Worm (Caenorhabditis elegans) whole organism, young adult: Measurements from ENCODE around the gene srxa-10.

ENCODE experiments used
- F22D6.2 ChIP-seq: sonication (generic microtip); optimal IDR thresholded peaks from 2 replicates; lab custom pipeline; 2016; ENCODE audit warnings: mild to moderate bottlenecking, missing genetic modification characterization, missing compliant biosample characterization
- him-1 ChIP-seq: sonication (generic microtip); optimal IDR thresholded peaks from 2 replicates; lab custom pipeline; 2016; ENCODE audit warnings: missing genotype, missing genetic modification reagents, missing genetic modification characterization, missing compliant biosample characterization
- pha-4 ChIP-seq: fragments of 150-350 bp; sonication (generic microtip); optimal IDR thresholded peaks from 2 replicates; lab custom pipeline; 2014; ENCODE audit warnings: missing biosample characterization, missing genetic modification reagents, missing genetic modification characterization
- sea-2 ChIP-seq: fragments of 200-800 bp; sonication (Bioruptor generic); IDR thresholded peaks from 2 replicates; pipeline ENCODE4 v1.3.6; 2022; ENCODE audit warnings: missing genetic modification characterization, missing compliant biosample characterization
- zfh-2 ChIP-seq: fragments of 200-800 bp; sonication (Bioruptor generic); conservative IDR thresholded peaks from 2 replicates; pipeline ENCODE4 v1.3.6; 2022; ENCODE audit warnings: missing genetic modification reagents, missing genetic modification characterization, missing compliant biosample characterization

ce11 chrIII:9846093-9846492 is 49.7 kb upstream of the srxa-10 start, which contains the start of gene K11H3.2:
- TF ChIP-seq F22D6.2 (tag; lab: Kevin White, UChicago) (no peak), sea-2 (no peak), him-1 (tag; lab: Kevin White, UChicago) (no peak), zfh-2 (GFP tag; lab: Robert Waterston, UW) (no peak), pha-4 (no peak)
